Fruit fly (Drosophila melanogaster) whole organism, embryonic: ENCODE measurements around the gene SecS.

ENCODE experiments used
- ATbp ChIP-seq: fragments of 200-800 bp; sonication (Bioruptor generic); optimal IDR thresholded peaks from 2 replicates; lab custom pipeline; 2017; ENCODE audit warnings: missing biosample characterization, mild to moderate bottlenecking, missing genetic modification characterization, missing genetic modification reagents
- CG10654 ChIP-seq: fragments of 200-800 bp; sonication (Bioruptor generic); optimal IDR thresholded peaks from 2 replicates; lab custom pipeline; 2016; ENCODE audit warnings: missing biosample characterization, missing genetic modification characterization
- CG12071 ChIP-seq: fragments of 200-800 bp; sonication (Bioruptor generic); optimal IDR thresholded peaks from 3 replicates; lab custom pipeline; 2018; ENCODE audit warnings: missing biosample characterization, mild to moderate bottlenecking, missing genetic modification characterization
- CG13296 ChIP-seq: fragments of 200-800 bp; sonication (Bioruptor generic); optimal IDR thresholded peaks from 3 replicates; lab custom pipeline; 2018; ENCODE audit warnings: missing biosample characterization, mild to moderate bottlenecking, missing genetic modification characterization
- CG15011 ChIP-seq: fragments of 200-800 bp; sonication (Bioruptor generic); optimal IDR thresholded peaks from 3 replicates; lab custom pipeline; 2018; ENCODE audit warnings: missing biosample characterization, mild to moderate bottlenecking, missing genetic modification characterization
- CG16813 ChIP-seq: fragments of 200-800 bp; sonication (Bioruptor generic); IDR thresholded peaks from 3 replicates; pipeline ENCODE4 v1.3.6; 2022; ENCODE audit warnings: missing biosample characterization, missing genetic modification characterization; ENCODE audit not compliant: partially characterized antibody
- CG17361 ChIP-seq: fragments of 200-800 bp; sonication (Bioruptor generic); IDR thresholded peaks from 3 replicates; pipeline ENCODE4 v1.3.6; 2022; ENCODE audit warnings: missing biosample characterization, missing genetic modification characterization
- CG17612 ChIP-seq: fragments of 200-800 bp; sonication (Bioruptor generic); IDR thresholded peaks from 2 replicates; pipeline ENCODE4 v1.3.6; 2022; ENCODE audit warnings: missing biosample characterization, missing genetic modification characterization
- CG17802 ChIP-seq: fragments of 200-800 bp; sonication (Bioruptor generic); optimal IDR thresholded peaks from 2 replicates; lab custom pipeline; 2018; ENCODE audit warnings: missing biosample characterization, mild to moderate bottlenecking, missing genetic modification characterization, moderate library complexity
- CG30020 ChIP-seq: fragments of 200-800 bp; optimal IDR thresholded peaks from 2 replicates; lab custom pipeline; 2019; ENCODE audit warnings: missing biosample characterization, mild to moderate bottlenecking, missing genetic modification characterization, moderate library complexity
- CG34224 ChIP-seq: fragments of 200-800 bp; sonication (Bioruptor generic); IDR thresholded peaks from 3 replicates; pipeline ENCODE4 v1.3.6; 2022; ENCODE audit warnings: missing biosample characterization, missing genetic modification characterization; ENCODE audit not compliant: partially characterized antibody
- CG3726 ChIP-seq: fragments of 200-800 bp; sonication (Bioruptor generic); IDR thresholded peaks from 3 replicates; pipeline ENCODE4, ENCODE4 v1.3.6; 2022; ENCODE audit warnings: missing biosample characterization, missing genetic modification characterization
- CG4360 ChIP-seq: fragments of 200-800 bp; sonication (Bioruptor generic); IDR thresholded peaks from 2 replicates; pipeline ENCODE4 v1.3.6; 2022; ENCODE audit warnings: missing biosample characterization, missing genetic modification characterization
- CG4707 ChIP-seq: fragments of 200-800 bp; sonication (Bioruptor generic); optimal IDR thresholded peaks from 2 replicates; lab custom pipeline; 2018; ENCODE audit warnings: missing biosample characterization, mild to moderate bottlenecking, missing genetic modification characterization, moderate library complexity
- CG5245 ChIP-seq: fragments of 200-800 bp; sonication (Bioruptor generic); optimal IDR thresholded peaks from 3 replicates; lab custom pipeline; 2016; ENCODE audit warnings: missing biosample characterization, missing genetic modification characterization
- CG6254 ChIP-seq: fragments of 200-800 bp; sonication (Bioruptor generic); optimal IDR thresholded peaks from 3 replicates; lab custom pipeline; 2017; ENCODE audit warnings: mild to moderate bottlenecking, missing biosample characterization, missing genetic modification reagents, missing genetic modification characterization
- CG7839 ChIP-seq: fragments of 200-800 bp; sonication (Bioruptor generic); optimal IDR thresholded peaks from 3 replicates; lab custom pipeline; 2018; ENCODE audit warnings: missing biosample characterization, mild to moderate bottlenecking, missing genetic modification characterization, moderate library complexity
- CG7963 ChIP-seq: fragments of 200-800 bp; sonication (Bioruptor generic); IDR thresholded peaks from 3 replicates; pipeline ENCODE4 v1.3.6; 2022; ENCODE audit warnings: missing biosample characterization, missing genetic modification characterization; ENCODE audit not compliant: partially characterized antibody
- CG8765 ChIP-seq: fragments of 200-800 bp; sonication (Bioruptor generic); IDR thresholded peaks from 2 replicates; pipeline ENCODE4 v1.3.6; 2022; ENCODE audit warnings: missing biosample characterization, missing genetic modification characterization
- CG9215 ChIP-seq: fragments of 200-800 bp; sonication (Bioruptor generic); IDR thresholded peaks from 2 replicates; pipeline ENCODE4 v1.3.6; 2022; ENCODE audit warnings: missing biosample characterization, missing genetic modification characterization
- CG9609 ChIP-seq: fragments of 200-800 bp; sonication (Bioruptor generic); optimal IDR thresholded peaks from 3 replicates; lab custom pipeline; 2016; ENCODE audit warnings: missing biosample characterization, missing genetic modification characterization
- CG9797 ChIP-seq: fragments of 200-800 bp; sonication (Bioruptor generic); optimal IDR thresholded peaks from 3 replicates; lab custom pipeline; 2018; ENCODE audit warnings: missing biosample characterization, mild to moderate bottlenecking, missing genetic modification characterization
- Dbx ChIP-seq: fragments of 200-800 bp; sonication (Bioruptor generic); IDR thresholded peaks from 3 replicates; pipeline ENCODE4 v1.3.6; 2022; ENCODE audit warnings: missing biosample characterization, missing genetic modification characterization
- Fer3 ChIP-seq: fragments of 200-800 bp; sonication (Bioruptor generic); optimal IDR thresholded peaks from 2 replicates; lab custom pipeline; 2018; ENCODE audit warnings: missing biosample characterization, mild to moderate bottlenecking, missing genetic modification characterization, moderate library complexity
- HLHmδ ChIP-seq: fragments of 200-800 bp; sonication (Bioruptor generic); optimal IDR thresholded peaks from 2 replicates; lab custom pipeline; 2018; ENCODE audit warnings: missing biosample characterization, mild to moderate bottlenecking, missing genetic modification characterization, moderate library complexity
- Hr39 ChIP-seq: fragments of >200 bp; optimal IDR thresholded peaks from 2 replicates; lab custom pipeline; 2017
- Nf-YB ChIP-seq: fragments of 200-800 bp; sonication (Bioruptor generic); optimal IDR thresholded peaks from 3 replicates; lab custom pipeline; 2019; ENCODE audit warnings: missing biosample characterization, mild to moderate bottlenecking, missing genetic modification characterization, moderate library complexity
- Oaz ChIP-seq: fragments of 200-800 bp; sonication (Bioruptor generic); IDR thresholded peaks from 2 replicates; pipeline ENCODE4 v1.3.6; 2022; ENCODE audit warnings: missing biosample characterization, missing genetic modification characterization
- Poxn ChIP-seq: fragments of 200-800 bp; sonication (Bioruptor generic); IDR thresholded peaks from 2 replicates; pipeline ENCODE4 v1.3.6; 2022; ENCODE audit warnings: missing biosample characterization, missing genetic modification characterization
- Scr ChIP-seq: fragments of 200-800 bp; sonication (Bioruptor generic); IDR thresholded peaks from 2 replicates; pipeline ENCODE4 v1.3.6; 2022; ENCODE audit warnings: missing biosample characterization, missing genetic modification characterization; ENCODE audit not compliant: partially characterized antibody
- TFAM ChIP-seq: fragments of 200-800 bp; sonication (Bioruptor generic); optimal IDR thresholded peaks from 2 replicates; lab custom pipeline; 2017; ENCODE audit warnings: missing biosample characterization, missing genetic modification characterization, inconsistent platforms
- Usf ChIP-seq: fragments of 200-800 bp; sonication (Bioruptor generic); optimal IDR thresholded peaks from 2 replicates; lab custom pipeline; 2017; ENCODE audit warnings: missing genotype, missing biosample characterization, missing genetic modification characterization
- ato ChIP-seq: fragments of 200-800 bp; sonication (Bioruptor generic); IDR thresholded peaks from 2 replicates; pipeline ENCODE4 v1.3.6; 2022; ENCODE audit warnings: missing biosample characterization, missing genetic modification characterization; ENCODE audit not compliant: partially characterized antibody
- dm ChIP-seq: fragments of 200-800 bp; sonication (Bioruptor generic); optimal IDR thresholded peaks from 3 replicates; lab custom pipeline; 2016; ENCODE audit warnings: missing biosample characterization, missing genetic modification characterization
- dmrt11E ChIP-seq: fragments of 200-800 bp; sonication (Bioruptor generic); optimal IDR thresholded peaks from 3 replicates; lab custom pipeline; 2018; ENCODE audit warnings: missing biosample characterization, mild to moderate bottlenecking, missing genetic modification characterization, moderate library complexity
- dmrt99B ChIP-seq: fragments of 200-800 bp; sonication (Bioruptor generic); optimal IDR thresholded peaks from 2 replicates; lab custom pipeline; 2018; ENCODE audit warnings: missing biosample characterization, mild to moderate bottlenecking, missing genetic modification characterization, moderate library complexity
- eve ChIP-seq, 2 experiments: fragments of >200 bp; optimal IDR thresholded peaks; 2 replicates each; lab custom pipeline; 2017; ENCODE audit warnings: missing biosample characterization in 2 of 2, missing genetic modification characterization in 2 of 2
- ewg ChIP-seq: fragments of 200-800 bp; sonication (Bioruptor generic); optimal IDR thresholded peaks from 3 replicates; lab custom pipeline; 2017; ENCODE audit warnings: mild to moderate bottlenecking, missing biosample characterization, missing genetic modification reagents, missing genetic modification characterization
- ken ChIP-seq: fragments of 200-800 bp; sonication (Bioruptor generic); IDR thresholded peaks from 3 replicates; pipeline ENCODE4 v1.3.6; 2022; ENCODE audit warnings: missing biosample characterization, missing genetic modification characterization
- lilli ChIP-seq: fragments of 200-800 bp; sonication (Bioruptor generic); optimal IDR thresholded peaks from 3 replicates; lab custom pipeline; 2016; ENCODE audit warnings: missing biosample characterization, missing genetic modification characterization
- maf-S ChIP-seq: fragments of 200-800 bp; sonication (Bioruptor generic); optimal IDR thresholded peaks from 2 replicates; lab custom pipeline; 2016; ENCODE audit warnings: missing biosample characterization, missing genetic modification characterization
- onecut ChIP-seq: fragments of 200-800 bp; sonication (Bioruptor generic); IDR thresholded peaks from 2 replicates; pipeline ENCODE4 v1.3.6; 2022; ENCODE audit warnings: missing biosample characterization, missing genetic modification characterization
- phol ChIP-seq: fragments of 200-800 bp; sonication (Bioruptor generic); optimal IDR thresholded peaks from 3 replicates; lab custom pipeline; 2018; ENCODE audit warnings: missing biosample characterization, mild to moderate bottlenecking, missing genetic modification characterization, moderate library complexity
- salm ChIP-seq: fragments of 200-800 bp; sonication (Bioruptor generic); optimal IDR thresholded peaks from 2 replicates; lab custom pipeline; 2018; ENCODE audit warnings: missing biosample characterization, mild to moderate bottlenecking, missing genetic modification characterization
- seq ChIP-seq: fragments of 200-800 bp; sonication (Bioruptor generic); IDR thresholded peaks from 2 replicates; pipeline ENCODE4 v1.3.6; 2022; ENCODE audit warnings: missing biosample characterization, missing genetic modification characterization
- sim ChIP-seq: fragments of 200-800 bp; sonication (Bioruptor generic); IDR thresholded peaks from 2 replicates; pipeline ENCODE4 v1.3.6; 2022; ENCODE audit warnings: missing biosample characterization, missing genetic modification characterization
- so ChIP-seq: fragments of 200-800 bp; sonication (Bioruptor generic); IDR thresholded peaks from 3 replicates; pipeline ENCODE4 v1.3.6; 2022; ENCODE audit warnings: missing biosample characterization, missing genetic modification characterization
- tio ChIP-seq: fragments of 200-800 bp; sonication (Bioruptor generic); optimal IDR thresholded peaks from 2 replicates; lab custom pipeline; 2017; ENCODE audit warnings: missing biosample characterization, missing genetic modification characterization, inconsistent platforms
- vvl ChIP-seq: fragments of 200-800 bp; sonication (Bioruptor generic); IDR thresholded peaks from 2 replicates; pipeline ENCODE4 v1.3.6; 2022; ENCODE audit warnings: missing biosample characterization, missing genetic modification characterization
- yki ChIP-seq: fragments of >200 bp; optimal IDR thresholded peaks from 3 replicates; lab custom pipeline; 2018
- zen2 ChIP-seq: fragments of 200-800 bp; sonication (Bioruptor generic); IDR thresholded peaks from 3 replicates; pipeline ENCODE4 v1.3.6; 2022; ENCODE audit warnings: missing biosample characterization, missing genetic modification characterization; ENCODE audit not compliant: partially characterized antibody

Gene SecS

dm6 chr3R:5591398-5591853, 9.8 kb upstream of the SecS start, which contains the start of the genes noi and Vha26 (continued):
- TF ChIP-seq CG5245 (GFP tag; lab: Kevin White, UChicago) (no peak), CG17612 (no peak), CG4707 (no peak), Fer3 (tag; lab: Kevin White, UChicago) (peak; percentile 19), maf-S (GFP tag; lab: Kevin White, UChicago) (peak; percentile 6), sim (GFP tag; lab: Robert Waterston, UW) (no peak), yki (no peak), CG12071 (no peak), HLHmδ (no peak), lilli (GFP tag; lab: Kevin White, UChicago) (peak; percentile 54), Poxn (GFP tag; lab: Robert Waterston, UW) (no peak), CG17802 (peak; percentile 94), CG6254 (GFP tag; lab: Kevin White, UChicago) (no peak), ATbp (no peak), vvl (GFP tag; lab: Robert Waterston, UW) (peak; percentile 18; the same call in 1 of the 2 replicates), Nf-YB (GFP tag; lab: Kevin White, UChicago) (no peak), CG17361 (GFP tag; lab: Robert Waterston, UW) (peak; percentile 74; the same call in 2 of the 3 replicates), CG15011 (GFP tag; lab: Kevin White, UChicago) (no peak), CG9797 (GFP tag; lab: Kevin White, UChicago) (peak; percentile 86), salm (tag; lab: Kevin White, UChicago) (no peak), phol (tag; lab: Kevin White, UChicago) (peak; percentile 76), TFAM (GFP tag; lab: Kevin White, UChicago) (no peak), CG16813 (GFP tag; lab: Robert Waterston, UW) (peak; percentile 73), eve (GFP tag; optimal IDR thresholded peaks at IDR 0.05; lab: Kevin White, UChicago) (no peak), ewg (GFP tag; lab: Kevin White, UChicago) (no peak), CG7963 (peak; percentile 51; the same call in 1 of the 3 replicates), CG10654 (GFP tag; lab: Kevin White, UChicago) (peak; percentile 33), onecut (GFP tag; lab: Robert Waterston, UW) (peak; percentile 59), ken (no peak), CG8765 (GFP tag; lab: Robert Waterston, UW) (0 out of 2 replicates have a peak, but pooled peaks have one; percentile 25), CG30020 (peak; percentile 97), CG4360 (no peak), dmrt99B (tag; lab: Kevin White, UChicago) (no peak), CG9609 (no peak), dmrt11E (tag; lab: Kevin White, UChicago) (peak; percentile 46), tio (no peak), CG3726 (GFP tag; lab: Robert Waterston, UW) (no peak), Usf (no peak), so (GFP tag; lab: Robert Waterston, UW) (no peak), Oaz (no peak), Hr39 (lab: Kevin White, UChicago) (no peak), Dbx (GFP tag; lab: Robert Waterston, UW) (0 out of 3 replicates have a peak, but pooled peaks have one; percentile 19), CG13296 (GFP tag; lab: Kevin White, UChicago) (peak; percentile 7), ato (GFP tag; lab: Robert Waterston, UW) (no peak), CG7839 (tag; lab: Kevin White, UChicago) (no peak), CG34224 (peak; percentile 47; the same call in 2 of the 3 replicates), zen2 (GFP tag; lab: Robert Waterston, UW) (no peak), Scr (GFP tag; lab: Robert Waterston, UW) (peak; percentile 65), dm (peak; percentile 16), seq (GFP tag; lab: Robert Waterston, UW) (no peak), CG9215 (GFP tag; lab: Robert Waterston, UW) (no peak)
